Worm (Caenorhabditis elegans): Measurements from ENCODE around the gene Y34F4.3.

Gene Y34F4.3

DNA sequence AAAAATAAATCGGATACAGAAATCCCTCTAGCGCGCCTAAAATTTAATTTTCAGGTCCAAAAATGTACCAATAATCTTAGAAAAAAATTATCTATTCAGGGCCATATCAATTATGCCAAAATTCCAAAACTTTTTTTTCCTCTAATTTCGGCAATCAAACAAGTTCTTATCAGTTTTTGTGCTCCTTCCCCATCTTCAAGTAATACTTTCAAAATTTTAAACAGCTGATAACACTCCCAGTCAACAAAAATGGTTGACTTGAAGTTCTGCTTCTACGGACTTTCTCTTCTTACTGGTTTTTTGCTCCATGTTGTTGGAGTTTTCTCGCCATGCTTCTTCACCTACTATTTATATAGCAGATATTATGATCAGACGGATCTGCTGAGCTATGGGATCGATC lies 4.8 kb upstream of the Y34F4.3 start, which contains the start of gene clc-23:
Gene clc-23, plus strand, starts transcription at position 223 of the 400 bp plus-strand sequence.
- TF ChIP-seq dao-5 (tag; optimal IDR thresholded peaks at IDR 0.05) (no peak), W03F9.2 (tag; optimal IDR thresholded peaks at IDR 0.05) (no peak), him-1 (tag; optimal IDR thresholded peaks at IDR 0.05) (no peak)

DNA sequence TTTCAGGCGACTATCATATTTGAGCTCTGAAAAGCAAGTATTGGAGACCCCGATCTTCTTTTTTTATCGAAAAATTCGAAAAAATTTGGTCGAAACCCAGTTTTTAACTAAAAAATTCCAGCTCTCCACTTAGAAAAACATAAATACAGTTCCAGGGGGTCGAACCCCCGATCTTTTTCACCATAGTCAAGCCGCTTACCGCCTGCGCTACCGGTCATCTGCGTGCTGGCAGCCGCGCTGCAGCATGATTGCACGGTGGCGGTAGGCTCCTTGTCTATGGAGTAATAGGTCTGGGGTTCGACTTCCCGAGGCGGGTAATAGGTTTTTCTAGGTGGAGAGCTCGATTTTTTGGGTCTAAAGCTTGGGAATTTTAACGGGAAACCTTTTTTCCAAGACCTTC lies 6.2 kb downstream of the Y34F4.3 start, which contains the start of gene clc-24:
Gene clc-24, plus strand, starts transcription at position 263 of the 400 bp plus-strand sequence.
- TF ChIP-seq dao-5 (tag; optimal IDR thresholded peaks at IDR 0.05), result no peak

DNA sequence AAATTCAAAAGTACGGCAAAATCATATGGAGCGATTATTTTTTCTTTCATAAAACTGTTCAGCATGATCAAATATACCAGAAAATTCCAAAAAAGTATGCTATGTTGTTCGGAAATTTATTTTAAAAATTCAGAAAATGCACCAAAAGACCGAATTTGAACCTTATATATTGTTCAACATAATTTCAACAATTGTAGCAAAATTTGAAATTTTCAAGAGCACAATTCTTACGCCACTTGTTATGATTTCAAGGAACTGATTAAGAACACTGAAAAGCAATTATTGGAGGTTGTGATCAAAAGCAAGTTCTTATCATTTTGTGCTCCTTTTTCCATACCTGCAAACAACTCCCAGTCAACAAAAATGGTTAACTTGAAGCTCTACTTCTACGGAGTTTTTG lies 7.9 kb downstream of the Y34F4.3 start, which contains the start of gene clc-27:
Gene clc-27, plus strand, starts transcription at position 301 of the 400 bp plus-strand sequence.
- no peak for TF ChIP-seq him-1 (tag; optimal IDR thresholded peaks at IDR 0.05)

DNA sequence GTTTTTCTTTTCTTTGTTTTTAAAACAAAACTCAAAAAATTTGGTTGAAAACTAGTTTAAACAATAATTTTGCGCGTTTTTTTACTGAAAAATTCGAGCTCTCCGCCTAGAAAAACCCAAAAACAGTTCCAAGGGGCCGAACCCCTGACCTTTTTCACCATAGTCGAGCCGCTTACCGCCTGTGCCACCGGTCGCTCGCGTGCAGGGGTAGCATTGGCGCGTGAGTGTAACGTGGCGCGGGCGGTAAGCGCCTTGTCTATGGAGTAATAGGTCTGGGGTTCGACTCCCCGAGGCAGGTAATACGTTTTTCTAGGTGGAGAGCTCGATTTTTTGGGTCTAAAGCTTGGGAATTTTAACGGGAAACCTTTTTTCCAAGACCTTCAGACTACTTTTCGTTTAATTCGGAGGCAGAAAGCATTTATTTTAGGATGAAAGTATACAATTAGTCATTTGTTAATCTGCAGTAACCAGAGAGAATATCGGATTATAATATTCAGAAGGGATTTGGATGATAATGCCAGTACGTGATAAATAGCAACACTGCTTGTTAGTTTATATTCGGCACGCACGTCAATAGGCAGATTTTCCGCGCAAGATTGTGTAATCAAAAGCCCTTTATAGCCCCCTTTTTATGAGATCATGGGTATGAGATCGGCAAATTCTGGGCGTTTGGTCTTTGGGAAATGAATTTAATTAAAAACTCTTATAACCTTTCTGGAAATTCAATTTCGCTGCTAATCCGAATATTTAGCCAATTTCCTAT lies 8.7 kb downstream of the Y34F4.3 start:
- TF ChIP-seq dao-5 (tag; optimal IDR thresholded peaks at IDR 0.05) (no peak), him-1 (tag; optimal IDR thresholded peaks at IDR 0.05) (no peak), W03F9.2 (tag; optimal IDR thresholded peaks at IDR 0.05) (no peak)

DNA sequence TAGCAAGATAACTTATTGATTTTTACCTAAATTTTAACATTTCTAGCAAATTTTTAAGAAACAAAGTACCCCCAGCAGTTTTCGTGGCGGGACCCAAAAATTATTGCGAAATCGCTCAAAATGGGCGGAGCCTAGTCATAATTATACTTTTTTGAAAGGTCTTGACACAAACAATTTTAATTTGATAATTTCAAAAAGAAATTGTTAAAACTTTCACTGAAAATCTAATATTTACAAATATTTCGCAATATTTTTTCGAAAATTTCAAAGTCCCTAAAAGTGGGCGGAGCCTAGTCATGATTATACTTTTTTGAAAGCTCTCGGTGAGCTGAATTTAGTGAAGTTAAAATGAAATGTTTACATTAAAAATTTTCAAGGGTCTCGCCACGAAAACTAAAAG lies 11.5 kb downstream of the Y34F4.3 start:
- TF ChIP-seq W03F9.2 (tag; optimal IDR thresholded peaks at IDR 0.05) (no peak), him-1 (tag; optimal IDR thresholded peaks at IDR 0.05) (no peak), dao-5 (tag; optimal IDR thresholded peaks at IDR 0.05) (no peak)

DNA sequence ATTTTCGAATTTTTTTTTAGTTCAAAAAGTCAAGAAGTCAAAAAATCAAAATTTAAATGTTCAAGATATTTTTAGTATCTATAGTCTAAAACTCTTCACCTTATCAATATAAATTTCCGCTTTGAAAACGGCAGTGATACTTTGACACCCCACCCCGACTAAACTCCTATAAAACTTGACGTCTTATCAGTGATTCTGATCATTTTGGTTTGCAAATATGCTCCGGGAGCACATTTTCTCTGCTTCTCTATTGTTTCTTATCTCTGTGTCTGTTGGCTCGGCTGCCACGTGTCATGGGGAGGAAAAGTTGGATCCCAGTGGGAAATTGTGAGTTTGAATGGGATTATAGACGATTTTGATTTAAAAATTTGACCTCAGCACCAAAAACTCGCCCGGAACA lies 13.5 kb downstream of the Y34F4.3 start, which contains the start of gene clec-150:
Gene clec-150, plus strand, starts transcription at position 198 of the 400 bp plus-strand sequence.
- TF ChIP-seq dao-5 (tag; optimal IDR thresholded peaks at IDR 0.05), result no peak
- no peak for TF ChIP-seq him-1 (tag; optimal IDR thresholded peaks at IDR 0.05)
- no peak for TF ChIP-seq W03F9.2 (tag; optimal IDR thresholded peaks at IDR 0.05)

DNA sequence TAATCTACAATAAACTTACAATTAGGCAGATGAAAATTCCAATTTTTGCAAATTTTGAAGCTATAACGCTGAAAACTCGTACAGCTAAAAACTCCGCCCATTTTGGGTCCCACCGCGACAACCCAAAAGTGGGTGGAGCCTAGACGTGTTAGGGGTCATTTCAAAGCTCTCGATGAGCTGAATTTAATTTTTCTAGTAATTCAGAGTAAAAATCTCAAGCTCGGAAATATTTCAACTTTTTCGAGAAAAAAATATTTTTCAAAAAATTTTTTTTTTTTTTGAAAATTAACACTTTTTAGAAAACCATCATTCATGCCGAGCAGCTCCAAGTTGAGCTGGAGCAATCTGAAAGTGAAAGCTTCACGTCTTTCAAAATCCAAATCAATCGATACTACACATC lies 14.7 kb downstream of the Y34F4.3 start, which contains the start of gene R06B10.7:
Gene R06B10.7, minus strand, starts transcription at position 101 of the 400 bp plus-strand sequence.
- TF ChIP-seq him-1 (tag; optimal IDR thresholded peaks at IDR 0.05), result no peak
- no peak for TF ChIP-seq dao-5 (tag; optimal IDR thresholded peaks at IDR 0.05)
- no peak for TF ChIP-seq W03F9.2 (tag; optimal IDR thresholded peaks at IDR 0.05)

DNA sequence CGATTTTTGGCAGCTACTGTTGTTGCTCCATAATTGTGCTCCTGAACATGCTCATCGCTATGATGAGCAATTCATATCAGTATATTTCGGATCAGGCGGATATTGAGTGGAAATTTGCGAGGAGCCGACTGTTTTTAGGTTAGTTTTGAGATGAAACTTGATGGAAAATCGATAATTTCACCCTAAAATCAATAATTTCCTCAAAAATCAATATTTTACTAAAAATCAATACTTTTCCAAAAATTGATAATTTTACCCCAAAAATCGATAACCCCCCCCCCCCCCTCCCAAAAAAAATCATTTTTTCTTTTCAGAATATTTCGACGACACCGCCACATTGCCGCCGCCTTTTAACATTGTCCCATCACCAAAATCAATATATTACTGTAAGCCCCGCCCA lies 17.1 kb downstream of the Y34F4.3 start:
- no peak for TF ChIP-seq dao-5 (tag; optimal IDR thresholded peaks at IDR 0.05)
- TF ChIP-seq W03F9.2 (tag; optimal IDR thresholded peaks at IDR 0.05), result no peak
- no peak for TF ChIP-seq him-1 (tag; optimal IDR thresholded peaks at IDR 0.05)

DNA sequence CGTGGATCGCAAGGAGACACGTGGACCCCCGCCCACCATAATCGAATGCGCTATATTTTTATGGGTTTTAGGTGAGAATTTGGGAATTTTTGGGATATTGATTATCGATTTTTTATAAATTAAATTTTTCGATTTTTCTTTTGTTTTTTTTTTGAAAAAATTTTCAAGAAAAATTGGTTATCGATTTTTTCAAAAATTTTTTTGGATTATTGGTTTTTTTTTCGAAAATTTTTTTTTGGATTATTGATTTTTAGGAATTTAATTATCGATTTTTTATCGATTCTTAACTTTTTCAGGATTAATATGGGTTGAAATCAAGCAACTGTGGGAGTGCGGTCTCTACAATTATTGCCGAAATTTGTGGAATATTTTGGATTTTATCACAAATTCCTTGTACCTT lies 19.4 kb downstream of the Y34F4.3 start:
- no peak for TF ChIP-seq him-1 (tag; optimal IDR thresholded peaks at IDR 0.05)

DNA sequence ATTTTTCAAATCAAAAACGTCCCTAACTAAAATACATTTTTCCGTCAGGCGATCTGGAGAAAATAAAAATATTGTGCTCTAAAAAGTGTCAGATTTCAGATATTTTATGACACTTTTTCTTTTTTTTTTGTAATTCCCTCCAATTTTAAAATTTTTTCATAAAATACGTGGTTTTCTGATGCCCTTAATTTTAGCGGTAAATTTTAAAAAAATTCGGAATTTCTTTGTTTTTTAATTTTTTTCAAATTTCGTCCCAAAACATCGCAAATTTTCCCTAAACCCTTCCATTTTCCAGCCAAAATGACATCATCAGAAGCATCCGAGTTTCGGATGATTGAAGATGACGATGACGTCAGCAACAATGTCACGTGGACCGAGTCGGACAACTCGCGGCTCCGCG lies 24.4 kb downstream of the Y34F4.3 start, which contains the start of gene trp-2:
Gene trp-2, plus strand, starts transcription at position 301 of the 400 bp plus-strand sequence.
- TF ChIP-seq W03F9.2 (tag; optimal IDR thresholded peaks at IDR 0.05) (no peak), dao-5 (tag; optimal IDR thresholded peaks at IDR 0.05) (no peak), him-1 (tag; optimal IDR thresholded peaks at IDR 0.05) (no peak)

DNA sequence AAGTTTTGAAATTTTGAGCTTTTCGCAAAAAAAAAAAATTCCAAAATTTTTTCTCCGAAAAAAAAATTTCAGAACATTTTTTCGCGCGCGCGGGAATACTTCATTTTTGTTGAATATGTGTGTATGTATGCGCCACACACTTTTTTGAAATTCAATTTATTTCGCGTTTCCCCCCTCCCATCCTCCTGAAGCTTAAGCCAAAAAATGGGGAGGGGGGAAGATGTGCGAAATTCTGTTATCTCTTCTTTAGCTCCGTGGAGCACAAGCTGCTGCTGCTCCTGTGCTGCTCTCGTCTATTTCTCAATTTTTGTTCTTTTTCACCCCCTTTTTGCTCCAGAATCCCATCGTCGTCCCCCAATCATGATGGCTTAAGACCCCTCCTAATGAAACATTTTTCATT lies 26.4 kb downstream of the Y34F4.3 start:
- TF ChIP-seq W03F9.2 (tag; optimal IDR thresholded peaks at IDR 0.05) (no peak), dao-5 (tag; optimal IDR thresholded peaks at IDR 0.05) (no peak), him-1 (tag; optimal IDR thresholded peaks at IDR 0.05) (no peak)

DNA sequence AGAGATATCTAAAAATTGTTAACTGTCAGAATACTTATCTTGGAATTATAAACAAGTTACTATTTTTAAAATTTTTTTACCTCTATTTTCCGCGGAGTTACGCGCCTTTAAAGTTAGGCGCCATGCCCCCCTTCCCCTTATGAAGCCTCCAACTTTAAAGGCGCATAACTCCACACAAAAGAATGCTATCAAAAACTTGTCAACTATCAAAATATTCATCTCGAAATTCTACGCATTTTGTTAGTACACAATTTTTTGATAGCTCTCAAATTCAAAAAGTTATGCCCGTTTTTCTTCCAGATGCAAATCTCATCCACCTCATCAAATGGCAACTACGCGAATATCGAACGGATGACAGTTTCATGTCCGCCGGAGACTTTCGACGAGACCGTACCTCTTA lies 33.0 kb downstream of the Y34F4.3 start, which contains the start of gene tbc-10:
Gene tbc-10, plus strand, starts transcription at position 301 of the 400 bp plus-strand sequence.
- no peak for TF ChIP-seq dao-5 (tag; optimal IDR thresholded peaks at IDR 0.05)
- TF ChIP-seq him-1 (tag; optimal IDR thresholded peaks at IDR 0.05), result no peak
- TF ChIP-seq W03F9.2 (tag; optimal IDR thresholded peaks at IDR 0.05), result no peak

DNA sequence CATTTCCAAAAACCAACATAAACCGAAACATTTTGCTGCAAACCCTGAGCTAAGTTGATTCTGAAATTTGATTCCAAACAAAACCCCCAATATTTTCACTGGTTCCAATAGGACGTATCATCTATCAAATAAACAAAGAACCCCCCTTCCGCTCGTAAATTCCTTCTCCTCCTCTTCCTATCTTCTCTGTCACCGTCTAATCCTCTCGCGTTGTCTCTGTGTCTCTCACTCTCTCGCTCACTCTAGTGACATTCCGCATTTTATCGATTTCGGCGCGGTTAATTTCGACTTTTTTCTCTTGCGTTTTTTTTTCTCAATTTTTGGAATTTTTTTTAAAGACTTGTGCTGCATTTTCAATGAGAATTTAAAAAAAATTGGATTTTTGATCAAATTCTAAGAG lies 34.0 kb downstream of the Y34F4.3 start:
- TF ChIP-seq W03F9.2 (tag; optimal IDR thresholded peaks at IDR 0.05) (no peak), dao-5 (tag; optimal IDR thresholded peaks at IDR 0.05) (no peak), him-1 (tag; optimal IDR thresholded peaks at IDR 0.05) (no peak)

DNA sequence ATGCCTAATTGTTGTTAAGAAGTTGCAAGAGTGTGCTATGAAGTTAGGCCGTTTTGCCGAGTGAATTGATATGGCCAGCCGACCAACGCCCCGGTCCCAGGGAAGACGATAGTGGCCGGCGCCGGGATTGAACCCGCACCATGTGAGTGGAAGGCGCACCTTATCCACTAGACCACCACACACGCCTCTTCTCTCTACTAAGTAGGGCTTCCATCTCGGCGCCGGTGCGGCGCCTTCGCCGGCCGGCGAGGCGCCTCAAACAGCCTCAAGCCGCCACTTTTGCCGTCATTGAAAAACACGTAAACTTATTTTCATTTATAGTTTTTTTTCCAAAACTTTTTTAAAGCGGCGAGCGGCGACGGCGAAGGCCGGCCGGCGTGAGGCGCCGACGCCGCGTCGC lies 37.1 kb downstream of the Y34F4.3 start:
- TF ChIP-seq W03F9.2 (tag; optimal IDR thresholded peaks at IDR 0.05), result no peak
- no peak for TF ChIP-seq dao-5 (tag; optimal IDR thresholded peaks at IDR 0.05)
- no peak for TF ChIP-seq him-1 (tag; optimal IDR thresholded peaks at IDR 0.05)

DNA sequence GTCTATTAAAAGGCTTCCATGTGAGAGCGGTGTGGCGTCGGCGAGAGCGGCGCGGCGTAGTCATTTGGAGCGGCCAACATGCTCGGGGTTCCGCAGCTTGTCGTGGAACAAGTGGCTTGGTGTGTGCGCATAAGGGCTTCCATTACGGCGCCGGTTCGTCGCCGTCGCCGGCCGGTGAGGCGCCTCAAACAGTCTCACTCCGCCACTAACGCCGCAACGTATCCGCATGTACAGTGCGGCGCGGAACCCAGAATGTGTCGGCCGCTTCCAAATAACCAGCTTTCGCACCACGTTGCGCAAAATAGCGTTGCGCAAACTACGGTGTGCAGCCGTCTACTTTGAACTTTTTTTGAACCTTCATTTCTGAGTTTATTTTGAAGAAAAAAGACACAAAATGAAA lies 45.1 kb downstream of the Y34F4.3 start:
- TF ChIP-seq W03F9.2 (tag; optimal IDR thresholded peaks at IDR 0.05), result no peak
- TF ChIP-seq him-1 (tag; optimal IDR thresholded peaks at IDR 0.05), result no peak
- no peak for TF ChIP-seq dao-5 (tag; optimal IDR thresholded peaks at IDR 0.05)

Data from whole organism, L4/young adult.